Fruit fly (Drosophila melanogaster): ENCODE data around the gene moi.

Gene moi

DNA sequence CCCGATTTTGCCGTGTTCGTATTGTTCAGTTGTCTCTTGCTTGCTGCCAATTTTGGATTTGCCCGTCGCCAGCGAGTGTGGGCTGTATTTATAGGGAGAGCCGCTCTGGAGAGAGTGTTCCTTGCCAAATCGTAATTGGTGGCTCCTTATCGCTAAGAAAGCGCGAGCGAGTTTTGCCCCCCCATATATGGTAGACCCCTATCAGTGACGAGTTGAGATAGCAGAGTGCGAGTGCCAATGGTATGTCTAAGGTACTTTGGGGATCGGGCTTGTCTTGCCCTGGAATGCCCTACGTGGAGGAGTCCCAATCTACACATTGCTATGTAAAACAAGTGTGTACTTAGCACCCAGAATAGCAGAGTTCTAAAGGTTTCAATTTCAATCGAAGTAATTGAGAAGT, 24.2 kb downstream of the moi start, which contains the start of gene CG7142 (continued):
- peak; percentile 73 for TF ChIP-seq CG10274 (GFP tag; optimal IDR thresholded peaks at IDR 0.05)
- TF ChIP-seq Med (GFP tag) = peak; percentile 63
- peak; percentile 5 for TF ChIP-seq lab (GFP tag; optimal IDR thresholded peaks at IDR 0.05)
- TF ChIP-seq bab2 (GFP tag; optimal IDR thresholded peaks at IDR 0.05) = no peak

DNA sequence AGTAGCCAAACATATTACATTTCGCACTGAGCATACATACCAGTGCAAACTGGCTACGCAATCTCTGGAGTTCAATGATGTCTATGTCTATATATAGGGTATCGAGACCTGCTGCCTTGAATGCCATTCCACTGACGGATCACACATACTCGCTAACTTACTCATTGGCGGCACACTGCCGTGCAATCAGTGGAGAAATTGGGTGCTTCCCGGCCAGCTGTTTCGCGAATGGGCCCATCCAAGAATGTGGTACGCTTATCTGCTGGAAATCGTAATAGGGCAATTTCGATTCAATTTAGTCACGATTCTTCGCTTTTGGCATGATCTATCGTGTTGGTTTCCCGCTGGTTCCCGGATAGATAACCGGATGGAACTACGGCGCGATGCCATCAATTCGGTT, 24.8 kb downstream of the moi start:
- TF ChIP-seq mirr (GFP tag; optimal IDR thresholded peaks at IDR 0.05) (peak; percentile 2), sd (tag; optimal IDR thresholded peaks at IDR 0.05) (peak; percentile 62), wek (GFP tag; optimal IDR thresholded peaks at IDR 0.05) (no peak), exex (tag; optimal IDR thresholded peaks at IDR 0.05) (peak; percentile 40), gro (GFP tag; optimal IDR thresholded peaks at IDR 0.05) (peak; percentile 7)

DNA sequence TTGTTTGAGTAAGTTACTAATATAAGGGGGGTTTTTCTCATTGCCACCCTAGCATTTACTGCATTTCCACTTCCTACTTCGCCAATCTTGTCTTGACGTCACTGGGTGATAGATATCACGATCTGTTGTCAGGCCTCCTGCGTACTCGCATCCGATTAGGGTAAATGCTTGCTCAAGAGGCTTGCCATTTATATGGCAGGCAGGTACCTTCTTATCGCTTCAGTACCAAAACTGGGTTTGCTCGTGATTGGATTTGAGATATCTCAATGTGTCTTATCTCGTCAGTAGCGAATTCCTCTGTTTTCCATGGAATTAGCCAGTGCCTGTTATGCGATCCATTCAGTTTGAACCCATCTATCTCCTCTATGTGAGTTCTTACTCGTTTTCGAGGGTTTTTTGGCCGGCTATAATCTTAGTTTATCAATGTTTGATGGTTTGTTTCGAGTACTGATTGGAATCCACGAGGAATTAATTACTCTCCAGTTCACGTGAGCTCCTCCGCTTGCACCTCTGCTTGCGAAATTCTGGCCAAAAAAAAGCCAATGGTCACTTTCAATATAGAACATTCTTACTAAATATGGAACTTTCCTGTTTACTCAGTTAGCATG, 25.6 kb downstream of the moi start:
- TF ChIP-seq chinmo (GFP tag; IDR thresholded peaks at IDR 0.05; ENCODE audit: partially characterized antibody) = 0 out of 4 replicates have a peak, but pooled peaks have one; percentile 11
- TF ChIP-seq BtbVII (GFP tag; optimal IDR thresholded peaks at IDR 0.05) = no peak
- TF ChIP-seq sug (tag; optimal IDR thresholded peaks at IDR 0.05) = peak; percentile 72
- TF ChIP-seq exex (tag; optimal IDR thresholded peaks at IDR 0.05) = peak; percentile 66
- TF ChIP-seq oc (tag; optimal IDR thresholded peaks at IDR 0.05) = no peak
- TF ChIP-seq CG15479 (GFP tag; optimal IDR thresholded peaks at IDR 0.05) = peak; percentile 99
- TF ChIP-seq CG9609 (GFP tag; optimal IDR thresholded peaks at IDR 0.05) = no peak
- TF ChIP-seq Six4 (GFP tag; optimal IDR thresholded peaks at IDR 0.05) = no peak
- TF ChIP-seq Pdp1 (GFP tag; optimal IDR thresholded peaks at IDR 0.05) = peak in 1 of 2 experiments; percentile 14
- TF ChIP-seq cwo (GFP tag; optimal IDR thresholded peaks at IDR 0.05) = peak; percentile 71
- TF ChIP-seq grn (GFP tag; optimal IDR thresholded peaks at IDR 0.05) = peak; percentile 64
- TF ChIP-seq CG15269 (tag; optimal IDR thresholded peaks at IDR 0.05) = no peak
- TF ChIP-seq mirr (GFP tag; optimal IDR thresholded peaks at IDR 0.05) = peak; percentile 26
- no peak for TF ChIP-seq ara (GFP tag; IDR thresholded peaks at IDR 0.05)
- no peak for TF ChIP-seq Asciz (GFP tag; optimal IDR thresholded peaks at IDR 0.05)

DNA sequence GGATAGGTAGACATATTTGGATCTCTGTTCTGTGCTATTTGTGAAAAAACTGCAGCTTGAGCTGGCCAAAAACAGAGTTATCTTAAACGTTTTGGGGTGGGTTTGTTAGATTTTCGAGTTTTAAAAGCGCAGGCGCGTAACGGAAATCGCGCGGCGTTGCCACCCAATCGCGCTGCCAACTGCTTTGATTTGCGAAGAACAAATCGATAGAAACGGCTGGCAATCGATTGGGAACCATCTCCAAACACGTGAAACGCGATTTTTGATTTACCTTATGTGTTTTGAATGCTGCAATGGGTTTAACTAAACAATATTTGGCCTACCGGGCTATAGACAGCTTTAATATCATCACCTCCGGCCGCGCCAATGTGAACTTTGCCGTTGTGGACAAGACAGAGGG, 28.1 kb downstream of the moi start, which contains the start of the genes CG14312 and CG8064:
TSS of gene CG14312 (minus strand) at position 88 of the 400 bp plus-strand sequence.
TSS of gene CG8064 (plus strand) at position 220 of the 400 bp plus-strand sequence.
- no peak for TF ChIP-seq gem (tag; optimal IDR thresholded peaks at IDR 0.05)
- TF ChIP-seq exex (tag; optimal IDR thresholded peaks at IDR 0.05) = no peak
- peak; percentile 67 for TF ChIP-seq knrl (GFP tag; IDR thresholded peaks at IDR 0.05; ENCODE audit: partially characterized antibody)
- TF ChIP-seq CG7745 (tag; optimal IDR thresholded peaks at IDR 0.05) = no peak
- no peak for TF ChIP-seq bowl (GFP tag; IDR thresholded peaks at IDR 0.05)
- no peak for TF ChIP-seq chm (GFP tag; IDR thresholded peaks at IDR 0.05)
- peak; percentile 10 for TF ChIP-seq gro (GFP tag; optimal IDR thresholded peaks at IDR 0.05)
- TF ChIP-seq CG33213 (GFP tag; optimal IDR thresholded peaks at IDR 0.05) = peak; percentile 33
- peak; percentile 73 for TF ChIP-seq stwl (tag; optimal IDR thresholded peaks at IDR 0.05)
- peak; percentile 64 for TF ChIP-seq Scr (GFP tag; IDR thresholded peaks at IDR 0.05; ENCODE audit: partially characterized antibody)
- TF ChIP-seq gcm (GFP tag; optimal IDR thresholded peaks at IDR 0.05) = no peak
- no peak for TF ChIP-seq Fer3 (tag; optimal IDR thresholded peaks at IDR 0.05)
- no peak for TF ChIP-seq dati (GFP tag; IDR thresholded peaks at IDR 0.05)
- no peak for TF ChIP-seq Lpt (GFP tag; optimal IDR thresholded peaks at IDR 0.05)
- no peak for TF ChIP-seq Ets65A (GFP tag)
- TF ChIP-seq Dll (GFP tag; IDR thresholded peaks at IDR 0.05; ENCODE audit: partially characterized antibody) = peak; percentile 75; the same call in 3 of the 4 replicates
- peak; percentile 76 for TF ChIP-seq CG3847 (GFP tag; IDR thresholded peaks at IDR 0.05)
- no peak for TF ChIP-seq bcd (GFP tag; optimal IDR thresholded peaks at IDR 0.05)
- TF ChIP-seq CG4424 (GFP tag; optimal IDR thresholded peaks at IDR 0.05) = no peak
- peak; percentile 81 for TF ChIP-seq Dp (GFP tag; optimal IDR thresholded peaks at IDR 0.05)
- TF ChIP-seq crp (GFP tag; optimal IDR thresholded peaks at IDR 0.05) = peak in 1 of 2 experiments; percentile 32
- peak; percentile 55 for TF ChIP-seq Med (GFP tag)
- TF ChIP-seq Opbp (GFP tag; IDR thresholded peaks at IDR 0.05; ENCODE audit: partially characterized antibody) = peak; percentile 75
- peak; percentile 21; the same call in 1 of the 3 replicates for TF ChIP-seq Doc3 (GFP tag; IDR thresholded peaks at IDR 0.05; ENCODE audit: partially characterized antibody)
- no peak for TF ChIP-seq Dip2 (GFP tag; IDR thresholded peaks at IDR 0.05)

Data from whole organism, embryonic.